Worm (Caenorhabditis elegans): ENCODE results near the gene msrp-7.

Gene msrp-7

DNA sequence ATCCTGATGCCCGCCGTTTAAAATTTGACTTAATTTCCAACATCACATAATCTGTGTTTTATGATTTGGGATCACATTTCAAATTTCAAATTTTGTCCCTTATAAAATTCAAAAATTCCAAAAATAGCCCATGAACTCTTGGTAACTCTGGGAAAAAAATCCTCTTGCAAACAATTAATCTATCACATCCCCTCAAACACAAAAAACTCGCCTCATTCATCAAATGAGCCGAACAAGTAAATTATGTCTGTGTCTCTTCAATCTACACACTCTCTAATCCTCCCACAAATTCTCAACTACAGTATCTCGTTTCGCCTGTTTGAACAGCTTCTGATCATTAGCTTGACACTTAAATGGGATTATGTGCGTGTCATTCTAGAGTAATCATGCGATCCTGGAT, at the start of gene msrp-7:
TSS of gene msrp-7 (plus strand) at position 301 of the 400 bp plus-strand sequence.
- TF ChIP-seq zip-8 (tag; optimal IDR thresholded peaks at IDR 0.05) (no peak), ceh-83 (GFP tag; optimal IDR thresholded peaks at IDR 0.05) (no peak), nhr-237 (tag; optimal IDR thresholded peaks at IDR 0.05) (no peak), nhr-28 (tag; optimal IDR thresholded peaks at IDR 0.05) (no peak), nhr-12 (tag; optimal IDR thresholded peaks at IDR 0.05) (no peak), hlh-1 (tag; optimal IDR thresholded peaks at IDR 0.05) (no peak)

DNA sequence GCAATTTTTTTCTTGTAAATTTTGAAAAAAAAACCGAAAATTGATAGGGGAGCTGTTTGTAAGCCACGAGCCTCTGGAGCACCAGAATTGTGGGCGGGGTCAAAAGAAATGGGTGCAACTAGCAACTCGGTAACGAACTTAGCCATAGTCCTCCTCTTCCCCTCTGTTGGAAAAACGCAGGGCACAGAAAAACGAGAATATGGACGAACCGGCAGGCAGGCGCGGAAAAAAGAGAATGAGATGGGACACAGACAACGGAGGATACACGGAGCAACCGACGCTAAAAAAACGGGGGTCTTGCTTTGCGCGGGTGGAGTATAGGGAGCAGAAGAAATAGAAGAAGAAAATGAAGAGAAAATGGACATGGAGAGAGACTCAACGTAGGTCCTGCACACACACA, 49.1 kb upstream of the msrp-7 start:
- TF ChIP-seq unc-39 (tag; optimal IDR thresholded peaks at IDR 0.05) (no peak), nhr-237 (tag; optimal IDR thresholded peaks at IDR 0.05) (no peak), tbx-8 (GFP tag; optimal IDR thresholded peaks at IDR 0.05) (peak; percentile 1), ces-1 (GFP tag; optimal IDR thresholded peaks at IDR 0.05) (peak; percentile 75)

DNA sequence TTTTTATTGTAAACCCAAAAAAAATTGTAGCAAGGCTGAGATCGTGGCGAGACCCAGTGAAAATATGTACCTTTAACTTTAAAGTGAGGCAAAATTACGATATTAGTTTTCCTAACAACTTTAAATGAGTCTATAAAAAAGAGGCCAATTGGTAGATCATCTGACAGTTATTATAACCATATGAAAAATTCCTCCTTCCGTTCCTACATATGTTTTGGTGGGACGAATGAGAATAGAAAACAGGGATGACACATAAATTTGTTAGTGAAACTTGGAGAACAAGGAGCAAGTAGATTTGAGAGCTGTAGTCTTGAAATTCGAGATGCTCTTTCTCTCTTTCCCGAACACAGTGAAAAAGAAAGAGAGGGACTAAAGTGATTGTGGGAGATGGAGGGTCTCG, 45.6 kb upstream of the msrp-7 start:
- TF ChIP-seq M03D4.4 (tag; optimal IDR thresholded peaks at IDR 0.05) (no peak), lsy-2 (tag; optimal IDR thresholded peaks at IDR 0.05) (no peak), tbx-8 (GFP tag; optimal IDR thresholded peaks at IDR 0.05) (no peak), nhr-237 (tag; optimal IDR thresholded peaks at IDR 0.05) (no peak), elt-3 (tag; optimal IDR thresholded peaks at IDR 0.05) (no peak), bed-3 (GFP tag; optimal IDR thresholded peaks at IDR 0.05) (no peak), nhr-2 (tag; optimal IDR thresholded peaks at IDR 0.05) (no peak), mab-5 (tag; optimal IDR thresholded peaks at IDR 0.05) (no peak), cnd-1 (tag; optimal IDR thresholded peaks at IDR 0.05) (no peak)

- TF ChIP-seq ces-1 (GFP tag; optimal IDR thresholded peaks at IDR 0.05): peak; percentile 79
- TF ChIP-seq ceh-43 (GFP tag; optimal IDR thresholded peaks at IDR 0.05): no peak
Measured at ce11 chrII:10766773-10767172, 44.0 kb upstream of the msrp-7 start.

DNA sequence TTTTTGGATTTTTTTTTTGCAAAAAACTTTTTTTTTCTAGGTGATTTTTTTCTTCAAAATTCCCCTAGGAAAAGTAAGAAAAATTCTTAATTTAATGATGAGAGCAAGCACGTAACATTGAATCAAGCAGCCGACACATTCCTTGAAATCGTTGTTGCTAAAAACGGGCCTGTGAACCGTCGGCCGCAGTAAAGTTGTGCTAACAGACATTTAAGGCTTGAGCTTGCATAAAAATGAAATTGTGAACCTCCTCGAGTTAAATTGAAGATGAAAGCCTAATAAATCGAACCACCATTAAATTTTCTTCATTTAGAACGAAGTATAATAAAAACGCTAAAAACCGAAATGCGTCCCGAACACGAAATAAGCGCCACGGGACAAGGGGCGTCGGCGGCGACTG, 42.8 kb upstream of the msrp-7 start:
- TF ChIP-seq lsy-2 (tag; optimal IDR thresholded peaks at IDR 0.05): no peak
- no peak for TF ChIP-seq unc-62 (GFP tag; optimal IDR thresholded peaks at IDR 0.05)
- no peak for TF ChIP-seq mls-2 (tag; optimal IDR thresholded peaks at IDR 0.05)

- TF ChIP-seq elt-1 (tag; optimal IDR thresholded peaks at IDR 0.05; ENCODE audit: borderline replicate concordance, insufficient read depth): no peak
- peak; percentile 88 for TF ChIP-seq ces-1 (GFP tag; optimal IDR thresholded peaks at IDR 0.05)
Measured at ce11 chrII:10769291-10769690, 41.5 kb upstream of the msrp-7 start.

ce11 chrII:10778026-10778425, 32.8 kb upstream of the msrp-7 start, which contains the start of gene mpz-1:
TSS of gene mpz-1 (minus strand) at chrII:10778126.
- TF ChIP-seq ham-2 (GFP tag; optimal IDR thresholded peaks at IDR 0.05) (no peak), mep-1 (tag; optimal IDR thresholded peaks at IDR 0.05) (no peak), mab-5 (tag; optimal IDR thresholded peaks at IDR 0.05) (no peak), pha-4 (tag; optimal IDR thresholded peaks at IDR 0.05) (no peak), unc-120 (tag; optimal IDR thresholded peaks at IDR 0.05; ENCODE audit: poor library complexity, severe bottlenecking) (no peak), bed-3 (GFP tag; optimal IDR thresholded peaks at IDR 0.05) (no peak), snpc-4 (tag; optimal IDR thresholded peaks at IDR 0.05) (no peak), lsy-2 (tag; optimal IDR thresholded peaks at IDR 0.05) (no peak), ceh-39 (tag; optimal IDR thresholded peaks at IDR 0.05) (no peak), ceh-83 (GFP tag; optimal IDR thresholded peaks at IDR 0.05) (no peak), sptf-1 (tag; optimal IDR thresholded peaks at IDR 0.05) (no peak), blmp-1 (tag; optimal IDR thresholded peaks at IDR 0.05) (no peak), unc-62 (GFP tag; optimal IDR thresholded peaks at IDR 0.05) (no peak), lin-13 (tag; optimal IDR thresholded peaks at IDR 0.05) (no peak), nhr-237 (tag; optimal IDR thresholded peaks at IDR 0.05) (no peak), nhr-76 (tag; optimal IDR thresholded peaks at IDR 0.05) (no peak)

All from whole organism, mixed stage, embryonic.